Fruit fly (Drosophila melanogaster) whole organism, embryonic: ENCODE results near the gene SP1173.

Experiments
- Antp ChIP-seq: fragments of 200-800 bp; sonication (Bioruptor generic); optimal IDR thresholded peaks from 3 replicates; lab custom pipeline; 2016; ENCODE audit warnings: missing biosample characterization, missing genetic modification characterization
- Atf-2 ChIP-seq: fragments of 200-800 bp; sonication (Bioruptor generic); optimal IDR thresholded peaks from 2 replicates; lab custom pipeline; 2016; ENCODE audit warnings: missing biosample characterization, missing genetic modification characterization
- CG10147 ChIP-seq: fragments of 200-800 bp; sonication (Bioruptor generic); optimal IDR thresholded peaks from 2 replicates; lab custom pipeline; 2019; ENCODE audit warnings: missing biosample characterization, mild to moderate bottlenecking, missing genetic modification characterization, moderate library complexity
- CG10366 ChIP-seq: fragments of 200-800 bp; sonication (Bioruptor generic); IDR thresholded peaks from 2 replicates; pipeline ENCODE4 v1.3.6; 2022; ENCODE audit warnings: missing biosample characterization, missing genetic modification characterization
- CG14860 ChIP-seq: fragments of 200-800 bp; sonication (Bioruptor generic); IDR thresholded peaks from 3 replicates; pipeline ENCODE4 v1.3.6; 2022; ENCODE audit warnings: missing biosample characterization, missing genetic modification characterization; ENCODE audit not compliant: partially characterized antibody
- CG15696 ChIP-seq: fragments of 200-800 bp; sonication (Bioruptor generic); optimal IDR thresholded peaks from 2 replicates; lab custom pipeline; 2019; ENCODE audit warnings: missing biosample characterization, mild to moderate bottlenecking, missing genetic modification characterization, moderate library complexity
- CG17328 ChIP-seq: fragments of 200-800 bp; sonication (Bioruptor generic); IDR thresholded peaks from 2 replicates; pipeline ENCODE4 v1.3.6; 2022; ENCODE audit warnings: missing biosample characterization, missing genetic modification characterization
- CG17802 ChIP-seq: fragments of 200-800 bp; sonication (Bioruptor generic); optimal IDR thresholded peaks from 2 replicates; lab custom pipeline; 2018; ENCODE audit warnings: missing biosample characterization, mild to moderate bottlenecking, missing genetic modification characterization, moderate library complexity
- CG18011 ChIP-seq: fragments of 200-800 bp; sonication (Bioruptor generic); optimal IDR thresholded peaks from 2 replicates; lab custom pipeline; 2017; ENCODE audit warnings: missing biosample characterization, missing genetic modification characterization, mild to moderate bottlenecking, moderate library complexity, missing genotype
- CG2116 ChIP-seq: fragments of 200-800 bp; sonication (Bioruptor generic); optimal IDR thresholded peaks from 3 replicates; lab custom pipeline; 2018; ENCODE audit warnings: missing biosample characterization, mild to moderate bottlenecking, missing genetic modification characterization
- CG2889 ChIP-seq: fragments of 200-800 bp; sonication (Bioruptor generic); IDR thresholded peaks from 3 replicates; pipeline ENCODE4 v1.3.6; 2022; ENCODE audit warnings: missing biosample characterization, missing genetic modification characterization
- CG5180 ChIP-seq: fragments of 200-800 bp; sonication (Bioruptor generic); optimal IDR thresholded peaks from 3 replicates; lab custom pipeline; 2017; ENCODE audit warnings: missing biosample characterization, missing genetic modification characterization, mild to moderate bottlenecking, moderate library complexity, missing genetic modification reagents
- CG8359 ChIP-seq: fragments of 200-800 bp; sonication (Bioruptor generic); optimal IDR thresholded peaks from 2 replicates; lab custom pipeline; 2017; ENCODE audit warnings: missing biosample characterization, mild to moderate bottlenecking, missing genetic modification characterization, borderline replicate concordance
- CG8924 ChIP-seq: fragments of 200-800 bp; optimal IDR thresholded peaks from 3 replicates; lab custom pipeline; 2019; ENCODE audit warnings: missing biosample characterization, mild to moderate bottlenecking, missing genetic modification characterization, moderate library complexity
- Dad ChIP-seq: fragments of 200-800 bp; sonication (Bioruptor generic); optimal IDR thresholded peaks from 3 replicates; lab custom pipeline; 2016; ENCODE audit warnings: missing biosample characterization, missing genetic modification characterization
- Dip2 ChIP-seq: fragments of 200-800 bp; sonication (Bioruptor generic); IDR thresholded peaks from 2 replicates; pipeline ENCODE4 v1.3.6; 2022; ENCODE audit warnings: missing biosample characterization, missing genetic modification characterization
- ERR ChIP-seq: fragments of 200-800 bp; sonication (Bioruptor generic); optimal IDR thresholded peaks from 2 replicates; lab custom pipeline; 2016; ENCODE audit warnings: missing biosample characterization, missing genetic modification characterization
- Fer1 ChIP-seq: fragments of 200-800 bp; sonication (Bioruptor generic); optimal IDR thresholded peaks from 2 replicates; lab custom pipeline; 2017; ENCODE audit warnings: missing biosample characterization, mild to moderate bottlenecking, missing genetic modification characterization
- HLH3B ChIP-seq: fragments of 200-800 bp; sonication (Bioruptor generic); IDR thresholded peaks from 2 replicates; pipeline ENCODE4 v1.3.6; 2022; ENCODE audit warnings: missing biosample characterization, missing genetic modification characterization
- Hmr ChIP-seq: fragments of 200-800 bp; sonication (Bioruptor generic); optimal IDR thresholded peaks from 3 replicates; lab custom pipeline; 2017; ENCODE audit warnings: mild to moderate bottlenecking, missing biosample characterization, missing genetic modification reagents, missing genetic modification characterization
- Hr3 ChIP-seq: fragments of 200-800 bp; sonication (Bioruptor generic); optimal IDR thresholded peaks from 3 replicates; lab custom pipeline; 2016; ENCODE audit warnings: missing biosample characterization, missing genetic modification characterization
- Jarid2 ChIP-seq: fragments of 200-800 bp; sonication (Bioruptor generic); optimal IDR thresholded peaks from 3 replicates; lab custom pipeline; 2017; ENCODE audit warnings: mild to moderate bottlenecking, missing biosample characterization, missing genetic modification reagents, missing genetic modification characterization
- NFAT ChIP-seq: fragments of 200-800 bp; sonication (Bioruptor generic); IDR thresholded peaks from 2 replicates; pipeline ENCODE4 v1.3.6; 2022; ENCODE audit warnings: missing biosample characterization, missing genetic modification characterization
- Neu2 ChIP-seq: fragments of 200-800 bp; sonication (Bioruptor generic); optimal IDR thresholded peaks from 3 replicates; lab custom pipeline; 2016; ENCODE audit warnings: missing biosample characterization, missing genetic modification characterization, borderline replicate concordance
- Side ChIP-seq: fragments of 200-800 bp; sonication (Bioruptor generic); optimal IDR thresholded peaks from 2 replicates; lab custom pipeline; 2016; ENCODE audit warnings: missing biosample characterization, missing genetic modification characterization
- Ssrp ChIP-seq: fragments of 200-800 bp; sonication (Bioruptor generic); optimal IDR thresholded peaks from 2 replicates; lab custom pipeline; 2018; ENCODE audit warnings: missing biosample characterization, mild to moderate bottlenecking, missing genetic modification characterization, moderate library complexity
- Stat92E ChIP-seq, 3 experiments: fragments of >200 bp in 2 of 3; fragments of 200-800 bp in 1 of 3; sonication (Bioruptor generic) in 1 of 3; optimal IDR thresholded peaks; 2 replicates each; lab custom pipeline; 2017 to 2019; ENCODE audit warnings: missing biosample characterization in 3 of 3, missing genetic modification characterization in 3 of 3, mild to moderate bottlenecking in 1 of 3, moderate library complexity in 1 of 3
- ap ChIP-seq: fragments of 200-800 bp; sonication (Bioruptor generic); IDR thresholded peaks from 2 replicates; pipeline ENCODE4 v1.3.6; 2022; ENCODE audit warnings: missing biosample characterization, missing genetic modification characterization
- ara ChIP-seq: fragments of 200-800 bp; sonication (Bioruptor generic); IDR thresholded peaks from 2 replicates; pipeline ENCODE4 v1.3.6; 2022; ENCODE audit warnings: missing biosample characterization, missing genetic modification characterization
- bsh ChIP-seq, 2 experiments: fragments of 200-800 bp; sonication (Bioruptor generic); optimal IDR thresholded peaks; 2 replicates each; lab custom pipeline; 2017 to 2018; ENCODE audit warnings: mild to moderate bottlenecking in 2 of 2, missing biosample characterization in 2 of 2, missing genetic modification characterization in 2 of 2, moderate library complexity in 1 of 2
- cas ChIP-seq: fragments of 200-800 bp; sonication (Bioruptor generic); IDR thresholded peaks from 2 replicates; pipeline ENCODE4 v1.3.6; 2022; ENCODE audit warnings: missing biosample characterization, missing genetic modification characterization
- crc ChIP-seq: fragments of 200-800 bp; sonication (Bioruptor generic); optimal IDR thresholded peaks from 2 replicates; lab custom pipeline; 2016; ENCODE audit warnings: missing biosample characterization, missing genetic modification characterization
- esg ChIP-seq: fragments of 200-800 bp; sonication (Bioruptor generic); conservative IDR thresholded peaks from 2 replicates; pipeline ENCODE4 v1.3.6; 2022; ENCODE audit warnings: missing biosample characterization, missing genetic modification characterization
- eve ChIP-seq, 2 experiments: fragments of >200 bp; optimal IDR thresholded peaks; 2 replicates each; lab custom pipeline; 2017; ENCODE audit warnings: missing biosample characterization in 2 of 2, missing genetic modification characterization in 2 of 2
- fd102C ChIP-seq: fragments of 200-800 bp; sonication (Bioruptor generic); optimal IDR thresholded peaks from 2 replicates; lab custom pipeline; 2018; ENCODE audit warnings: missing biosample characterization, mild to moderate bottlenecking, missing genetic modification characterization, moderate library complexity
- gro ChIP-seq: fragments of 200-800 bp; sonication (Bioruptor generic); optimal IDR thresholded peaks from 2 replicates; lab custom pipeline; 2016; ENCODE audit warnings: missing biosample characterization, missing genetic modification characterization
- hb ChIP-seq: fragments of 200-800 bp; sonication (Bioruptor generic); IDR thresholded peaks from 3 replicates; pipeline ENCODE4 v1.3.6; 2022; ENCODE audit warnings: missing biosample characterization, missing genetic modification characterization; ENCODE audit not compliant: partially characterized antibody
- hth ChIP-seq: fragments of >200 bp; optimal IDR thresholded peaks from 2 replicates; lab custom pipeline; 2017; ENCODE audit warnings: inconsistent platforms
- mam ChIP-seq: fragments of 200-800 bp; sonication (Bioruptor generic); optimal IDR thresholded peaks from 3 replicates; lab custom pipeline; 2016; ENCODE audit warnings: missing biosample characterization, missing genetic modification characterization
- nom ChIP-seq: fragments of 200-800 bp; sonication (Bioruptor generic); optimal IDR thresholded peaks from 2 replicates; lab custom pipeline; 2017; ENCODE audit warnings: missing biosample characterization, missing genetic modification characterization, mild to moderate bottlenecking, moderate library complexity, missing genetic modification reagents
- pum ChIP-seq: fragments of 200-800 bp; sonication (Bioruptor generic); optimal IDR thresholded peaks from 2 replicates; lab custom pipeline; 2016; ENCODE audit warnings: missing biosample characterization, missing genetic modification characterization
- ranshi ChIP-seq: fragments of 200-800 bp; sonication (Bioruptor generic); IDR thresholded peaks from 2 replicates; pipeline ENCODE4 v1.3.6; 2022; ENCODE audit warnings: missing biosample characterization, missing genetic modification characterization
- salm ChIP-seq: fragments of 200-800 bp; sonication (Bioruptor generic); optimal IDR thresholded peaks from 2 replicates; lab custom pipeline; 2018; ENCODE audit warnings: missing biosample characterization, mild to moderate bottlenecking, missing genetic modification characterization
- sc ChIP-seq, 3 experiments: fragments of >200 bp in 2 of 3; fragments of 200-800 bp in 1 of 3; sonication (Bioruptor generic) in 1 of 3; optimal IDR thresholded peaks; 2 replicates in 2 of 3; 3 replicates in 1 of 3; lab custom pipeline; 2017; ENCODE audit warnings: mild to moderate bottlenecking in 1 of 3, missing biosample characterization in 1 of 3, missing genetic modification characterization in 1 of 3, missing genetic modification reagents in 1 of 3
- shn ChIP-seq: fragments of 200-800 bp; sonication (Bioruptor generic); optimal IDR thresholded peaks from 3 replicates; lab custom pipeline; 2016; ENCODE audit warnings: missing biosample characterization, missing genetic modification characterization
- tgo ChIP-seq: fragments of 200-800 bp; sonication (Bioruptor generic); IDR thresholded peaks from 3 replicates; pipeline ENCODE4 v1.3.6; 2022; ENCODE audit warnings: missing biosample characterization, missing genetic modification characterization
- ttk ChIP-seq: fragments of 200-800 bp; sonication (Bioruptor generic); IDR thresholded peaks from 2 replicates; pipeline ENCODE4 v2.1.2; 2022; ENCODE audit warnings: missing biosample characterization, missing genetic modification characterization
- wek ChIP-seq: fragments of 200-800 bp; sonication (Bioruptor generic); optimal IDR thresholded peaks from 3 replicates; lab custom pipeline; 2018; ENCODE audit warnings: missing biosample characterization, mild to moderate bottlenecking, missing genetic modification characterization, moderate library complexity
- zf30C ChIP-seq: fragments of 200-800 bp; sonication (Bioruptor generic); optimal IDR thresholded peaks from 3 replicates; lab custom pipeline; 2018; ENCODE audit warnings: missing biosample characterization, mild to moderate bottlenecking, missing genetic modification characterization

The SP1173 gene

dm6 chr3L:6747127-6747526, 43.8 kb upstream of the SP1173 start:
- TF ChIP-seq Hmr (peak; percentile 56), CG14860 (GFP tag; lab: Robert Waterston, UW) (no peak), ranshi (GFP tag; lab: Robert Waterston, UW) (peak; percentile 60), NFAT (peak; percentile 78), bsh (GFP tag; optimal IDR thresholded peaks at IDR 0.05; lab: Kevin White, UChicago) (peak in 1 of 2 experiments; percentile 47), esg (GFP tag; lab: Robert Waterston, UW) (no peak), Dad (GFP tag; lab: Kevin White, UChicago) (peak; percentile 47), fd102C (GFP tag; lab: Kevin White, UChicago) (no peak), CG17802 (tag; lab: Kevin White, UChicago) (no peak), CG8359 (GFP tag; lab: Kevin White, UChicago) (no peak), gro (GFP tag; lab: Kevin White, UChicago) (peak; percentile 21), ttk (GFP tag; lab: Robert Waterston, UW) (peak; percentile 13; the same call in 1 of the 2 replicates), zf30C (GFP tag; lab: Kevin White, UChicago) (no peak), Jarid2 (GFP tag; lab: Kevin White, UChicago) (no peak), CG2116 (GFP tag; lab: Kevin White, UChicago) (peak; percentile 95), ara (GFP tag; lab: Robert Waterston, UW) (0 out of 2 replicates have a peak, but pooled peaks have one; percentile 28), hth (lab: Kevin White, UChicago) (no peak), salm (tag; lab: Kevin White, UChicago) (no peak), CG5180 (no peak), eve (GFP tag; optimal IDR thresholded peaks at IDR 0.05; lab: Kevin White, UChicago) (no peak), mam (GFP tag; lab: Kevin White, UChicago) (peak; percentile 64), Hr3 (GFP tag; lab: Kevin White, UChicago) (peak; percentile 50), Atf-2 (no peak), sc (optimal IDR thresholded peaks at IDR 0.05; lab: Kevin White, UChicago) (no peak), sc (GFP tag; optimal IDR thresholded peaks at IDR 0.05; lab: Kevin White, UChicago) (no peak), CG10147 (peak; percentile 2), ERR (GFP tag; lab: Kevin White, UChicago) (no peak), pum (GFP tag; lab: Kevin White, UChicago) (peak; percentile 35), Ssrp (tag; lab: Kevin White, UChicago) (peak; percentile 29), CG15696 (tag; lab: Kevin White, UChicago) (peak; percentile 52), nom (peak; percentile 21), cas (peak; percentile 24; the same call in 1 of the 2 replicates), CG10366 (peak; percentile 38), CG2889 (0 out of 3 replicates have a peak, but pooled peaks have one; percentile 22), wek (GFP tag; lab: Kevin White, UChicago) (no peak), hb (GFP tag; lab: Robert Waterston, UW) (no peak), CG17328 (peak; percentile 47; the same call in 1 of the 2 replicates), shn (peak; percentile 37), Antp (peak; percentile 49), Dip2 (GFP tag; lab: Robert Waterston, UW) (no peak), Stat92E (GFP tag; optimal IDR thresholded peaks at IDR 0.05; lab: Kevin White, UChicago) (no peak), Fer1 (GFP tag; lab: Kevin White, UChicago) (peak; percentile 30), Side (GFP tag; lab: Kevin White, UChicago) (peak; percentile 41), HLH3B (GFP tag; lab: Robert Waterston, UW) (peak; percentile 34; the same call in 1 of the 2 replicates), Neu2 (peak; percentile 60), CG18011 (no peak), ap (GFP tag; lab: Robert Waterston, UW) (no peak), tgo (peak; percentile 20; the same call in 1 of the 3 replicates), crc (GFP tag; lab: Kevin White, UChicago) (no peak), CG8924 (tag; lab: Kevin White, UChicago) (peak; percentile 26)
